Fruit fly (Drosophila melanogaster) whole organism, embryonic: ENCODE results near the gene PIG-B.

Source experiments
- Blimp-1 ChIP-seq: fragments of 200-800 bp; sonication (Bioruptor generic); optimal IDR thresholded peaks from 3 replicates; lab custom pipeline; 2018; ENCODE audit warnings: missing biosample characterization, missing genetic modification characterization, mild to moderate bottlenecking, moderate library complexity, missing genetic modification reagents
- CG10147 ChIP-seq: fragments of 200-800 bp; sonication (Bioruptor generic); optimal IDR thresholded peaks from 2 replicates; lab custom pipeline; 2019; ENCODE audit warnings: missing biosample characterization, mild to moderate bottlenecking, missing genetic modification characterization, moderate library complexity
- CG11398 ChIP-seq: fragments of 200-800 bp; sonication (Bioruptor generic); optimal IDR thresholded peaks from 2 replicates; lab custom pipeline; 2016; ENCODE audit warnings: missing biosample characterization, missing genetic modification characterization
- CG11560 ChIP-seq: fragments of 200-800 bp; sonication (Bioruptor generic); IDR thresholded peaks from 3 replicates; pipeline ENCODE4 v1.3.6; 2022; ENCODE audit warnings: missing biosample characterization, missing genetic modification characterization
- CG11696 ChIP-seq: fragments of 200-800 bp; sonication (Bioruptor generic); IDR thresholded peaks from 2 replicates; pipeline ENCODE4 v1.3.6; 2022; ENCODE audit warnings: missing biosample characterization, missing genetic modification characterization
- CG1233 ChIP-seq: fragments of 200-800 bp; sonication (Bioruptor generic); optimal IDR thresholded peaks from 4 replicates; lab custom pipeline; 2018; ENCODE audit warnings: missing biosample characterization, mild to moderate bottlenecking, missing genetic modification characterization
- CG12659 ChIP-seq: fragments of 200-800 bp; sonication (Bioruptor generic); optimal IDR thresholded peaks from 3 replicates; lab custom pipeline; 2017; ENCODE audit warnings: mild to moderate bottlenecking, missing biosample characterization, missing genetic modification reagents, missing genetic modification characterization
- CG15601 ChIP-seq: fragments of 200-800 bp; sonication (Bioruptor generic); optimal IDR thresholded peaks from 3 replicates; lab custom pipeline; 2019; ENCODE audit warnings: missing biosample characterization, mild to moderate bottlenecking, missing genetic modification characterization, moderate library complexity
- CG1602 ChIP-seq: fragments of 200-800 bp; sonication (Bioruptor generic); optimal IDR thresholded peaks from 3 replicates; lab custom pipeline; 2016; ENCODE audit warnings: missing biosample characterization, missing genetic modification characterization
- CG16779 ChIP-seq: fragments of 200-800 bp; sonication (Bioruptor generic); IDR thresholded peaks from 2 replicates; pipeline ENCODE4 v1.3.6; 2022; ENCODE audit warnings: missing biosample characterization, missing genetic modification characterization
- CG16863 ChIP-seq: fragments of 200-800 bp; sonication (Bioruptor generic); optimal IDR thresholded peaks from 3 replicates; lab custom pipeline; 2016; ENCODE audit warnings: missing biosample characterization, missing genetic modification characterization
- CG18764 ChIP-seq: fragments of 200-800 bp; sonication (Bioruptor generic); optimal IDR thresholded peaks from 3 replicates; lab custom pipeline; 2016; ENCODE audit warnings: missing biosample characterization, missing genetic modification characterization
- CG3065 ChIP-seq: fragments of 200-800 bp; sonication (Bioruptor generic); optimal IDR thresholded peaks from 2 replicates; lab custom pipeline; 2016; ENCODE audit warnings: missing biosample characterization, missing genetic modification characterization
- CG32532 ChIP-seq: fragments of 200-800 bp; sonication (Bioruptor generic); IDR thresholded peaks from 2 replicates; pipeline ENCODE4 v1.3.6; 2022; ENCODE audit warnings: missing biosample characterization, missing genetic modification characterization
- CG4617 ChIP-seq: fragments of 200-800 bp; sonication (Bioruptor generic); optimal IDR thresholded peaks from 3 replicates; lab custom pipeline; 2016; ENCODE audit warnings: missing biosample characterization, missing genetic modification characterization, borderline replicate concordance
- CG6254 ChIP-seq: fragments of 200-800 bp; sonication (Bioruptor generic); optimal IDR thresholded peaks from 3 replicates; lab custom pipeline; 2017; ENCODE audit warnings: mild to moderate bottlenecking, missing biosample characterization, missing genetic modification reagents, missing genetic modification characterization
- CG7745 ChIP-seq: fragments of 200-800 bp; sonication (Bioruptor generic); optimal IDR thresholded peaks from 2 replicates; lab custom pipeline; 2018; ENCODE audit warnings: missing biosample characterization, mild to moderate bottlenecking, missing genetic modification characterization, moderate library complexity
- CG7928 ChIP-seq: fragments of 200-800 bp; sonication (Bioruptor generic); optimal IDR thresholded peaks from 2 replicates; lab custom pipeline; 2017; ENCODE audit warnings: missing biosample characterization, mild to moderate bottlenecking, missing genetic modification characterization
- CG8765 ChIP-seq: fragments of 200-800 bp; sonication (Bioruptor generic); IDR thresholded peaks from 2 replicates; pipeline ENCODE4 v1.3.6; 2022; ENCODE audit warnings: missing biosample characterization, missing genetic modification characterization
- HLH3B ChIP-seq: fragments of 200-800 bp; sonication (Bioruptor generic); IDR thresholded peaks from 2 replicates; pipeline ENCODE4 v1.3.6; 2022; ENCODE audit warnings: missing biosample characterization, missing genetic modification characterization
- HLH54F ChIP-seq: fragments of 200-800 bp; sonication (Bioruptor generic); optimal IDR thresholded peaks from 3 replicates; lab custom pipeline; 2016; ENCODE audit warnings: missing biosample characterization, missing genetic modification characterization
- Hand ChIP-seq: fragments of 200-800 bp; sonication (Bioruptor generic); optimal IDR thresholded peaks from 2 replicates; lab custom pipeline; 2017; ENCODE audit warnings: mild to moderate bottlenecking, missing biosample characterization, missing genetic modification reagents, missing genetic modification characterization
- Hsf ChIP-seq: fragments of 200-800 bp; sonication (Bioruptor generic); optimal IDR thresholded peaks from 3 replicates; lab custom pipeline; 2016; ENCODE audit warnings: missing biosample characterization, missing genetic modification characterization
- MESR4 ChIP-seq: fragments of 200-800 bp; sonication (Bioruptor generic); optimal IDR thresholded peaks from 2 replicates; lab custom pipeline; 2018; ENCODE audit warnings: missing biosample characterization, mild to moderate bottlenecking, missing genetic modification characterization, moderate library complexity
- Max ChIP-seq: fragments of 200-800 bp; sonication (Bioruptor generic); optimal IDR thresholded peaks from 2 replicates; lab custom pipeline; 2016; ENCODE audit warnings: missing biosample characterization, mild to moderate bottlenecking, missing genetic modification characterization
- NfI ChIP-seq: fragments of 200-800 bp; sonication (Bioruptor generic); optimal IDR thresholded peaks from 3 replicates; lab custom pipeline; 2018; ENCODE audit warnings: missing biosample characterization, mild to moderate bottlenecking, missing genetic modification characterization, moderate library complexity
- Scr ChIP-seq: fragments of 200-800 bp; sonication (Bioruptor generic); IDR thresholded peaks from 2 replicates; pipeline ENCODE4 v1.3.6; 2022; ENCODE audit warnings: missing biosample characterization, missing genetic modification characterization; ENCODE audit not compliant: partially characterized antibody
- Sin3A ChIP-seq: fragments of >200 bp; optimal IDR thresholded peaks from 2 replicates; lab custom pipeline; 2018
- Tbp ChIP-seq: fragments of >200 bp; optimal IDR thresholded peaks from 2 replicates; lab custom pipeline; 2018; ENCODE audit warnings: missing biosample characterization, missing genetic modification characterization
- amos ChIP-seq: fragments of 200-800 bp; sonication (Bioruptor generic); IDR thresholded peaks from 2 replicates; pipeline ENCODE4 v1.3.6; 2022; ENCODE audit warnings: missing biosample characterization, missing genetic modification characterization; ENCODE audit not compliant: partially characterized antibody
- az2 ChIP-seq: fragments of 200-800 bp; sonication (Bioruptor generic); optimal IDR thresholded peaks from 3 replicates; lab custom pipeline; 2016; ENCODE audit warnings: missing biosample characterization, missing genetic modification characterization
- bab2 ChIP-seq: fragments of 200-800 bp; sonication (Bioruptor generic); optimal IDR thresholded peaks from 2 replicates; lab custom pipeline; 2016; ENCODE audit warnings: missing biosample characterization, missing genetic modification characterization
- br ChIP-seq: fragments of >200 bp; optimal IDR thresholded peaks from 2 replicates; lab custom pipeline; 2017
- chif ChIP-seq, 2 experiments: fragments of 200-800 bp; sonication (Bioruptor generic); optimal IDR thresholded peaks; 3 replicates each; lab custom pipeline; 2016; ENCODE audit warnings: missing biosample characterization in 2 of 2, missing genetic modification characterization in 2 of 2
- exex ChIP-seq: fragments of 200-800 bp; sonication (Bioruptor generic); optimal IDR thresholded peaks from 4 replicates; lab custom pipeline; 2018; ENCODE audit warnings: missing biosample characterization, mild to moderate bottlenecking, missing genetic modification characterization, moderate library complexity
- fd64A ChIP-seq: fragments of 200-800 bp; sonication (Bioruptor generic); optimal IDR thresholded peaks from 3 replicates; lab custom pipeline; 2018; ENCODE audit warnings: missing biosample characterization, mild to moderate bottlenecking, missing genetic modification characterization
- fu2 ChIP-seq: fragments of 200-800 bp; sonication (Bioruptor generic); optimal IDR thresholded peaks from 2 replicates; lab custom pipeline; 2016; ENCODE audit warnings: missing biosample characterization, missing genetic modification characterization
- her ChIP-seq: fragments of 200-800 bp; sonication (Bioruptor generic); optimal IDR thresholded peaks from 2 replicates; lab custom pipeline; 2016; ENCODE audit warnings: missing biosample characterization, missing genetic modification characterization
- klu ChIP-seq: fragments of 200-800 bp; sonication (Bioruptor generic); IDR thresholded peaks from 2 replicates; pipeline ENCODE4 v1.3.6; 2022; ENCODE audit warnings: missing biosample characterization, missing genetic modification characterization
- lola ChIP-seq, 3 experiments: fragments of >200 bp in 2 of 3; fragments of 200-800 bp in 1 of 3; sonication (Bioruptor generic) in 1 of 3; optimal IDR thresholded peaks; 2 replicates each; lab custom pipeline; 2017 to 2019; ENCODE audit warnings: missing biosample characterization in 3 of 3, missing genetic modification characterization in 3 of 3, mild to moderate bottlenecking in 1 of 3, moderate library complexity in 1 of 3
- mam ChIP-seq: fragments of 200-800 bp; sonication (Bioruptor generic); optimal IDR thresholded peaks from 3 replicates; lab custom pipeline; 2016; ENCODE audit warnings: missing biosample characterization, missing genetic modification characterization
- nerfin-2 ChIP-seq: fragments of 200-800 bp; sonication (Bioruptor generic); IDR thresholded peaks from 2 replicates; pipeline ENCODE4 v1.3.6; 2022; ENCODE audit warnings: missing biosample characterization, missing genetic modification characterization; ENCODE audit not compliant: partially characterized antibody
- nmo ChIP-seq: fragments of 200-800 bp; sonication (Bioruptor generic); optimal IDR thresholded peaks from 2 replicates; lab custom pipeline; 2018; ENCODE audit warnings: missing biosample characterization, mild to moderate bottlenecking, missing genetic modification characterization, moderate library complexity
- onecut ChIP-seq: fragments of 200-800 bp; sonication (Bioruptor generic); IDR thresholded peaks from 2 replicates; pipeline ENCODE4 v1.3.6; 2022; ENCODE audit warnings: missing biosample characterization, missing genetic modification characterization
- pan ChIP-seq, 4 experiments: fragments of >200 bp in 3 of 4; fragments of 200-800 bp in 1 of 4; sonication (Bioruptor generic) in 1 of 4; optimal IDR thresholded peaks in 3 of 4; IDR thresholded peaks in 1 of 4; 2 replicates each; pipeline versions ENCODE4 v1.3.6 to Lab custom; 2017 to 2022; ENCODE audit warnings: missing biosample characterization in 2 of 4, missing genetic modification characterization in 2 of 4, mixed read lengths in 1 of 4
- sd ChIP-seq: fragments of 200-800 bp; sonication (Bioruptor generic); optimal IDR thresholded peaks from 3 replicates; lab custom pipeline; 2018; ENCODE audit warnings: missing biosample characterization, mild to moderate bottlenecking, missing genetic modification characterization, moderate library complexity
- sens-2 ChIP-seq: fragments of 200-800 bp; sonication (Bioruptor generic); IDR thresholded peaks from 2 replicates; pipeline ENCODE4 v1.3.6; 2022; ENCODE audit warnings: missing biosample characterization, missing genetic modification characterization
- zf30C ChIP-seq: fragments of 200-800 bp; sonication (Bioruptor generic); optimal IDR thresholded peaks from 3 replicates; lab custom pipeline; 2018; ENCODE audit warnings: missing biosample characterization, mild to moderate bottlenecking, missing genetic modification characterization

The PIG-B gene

DNA sequence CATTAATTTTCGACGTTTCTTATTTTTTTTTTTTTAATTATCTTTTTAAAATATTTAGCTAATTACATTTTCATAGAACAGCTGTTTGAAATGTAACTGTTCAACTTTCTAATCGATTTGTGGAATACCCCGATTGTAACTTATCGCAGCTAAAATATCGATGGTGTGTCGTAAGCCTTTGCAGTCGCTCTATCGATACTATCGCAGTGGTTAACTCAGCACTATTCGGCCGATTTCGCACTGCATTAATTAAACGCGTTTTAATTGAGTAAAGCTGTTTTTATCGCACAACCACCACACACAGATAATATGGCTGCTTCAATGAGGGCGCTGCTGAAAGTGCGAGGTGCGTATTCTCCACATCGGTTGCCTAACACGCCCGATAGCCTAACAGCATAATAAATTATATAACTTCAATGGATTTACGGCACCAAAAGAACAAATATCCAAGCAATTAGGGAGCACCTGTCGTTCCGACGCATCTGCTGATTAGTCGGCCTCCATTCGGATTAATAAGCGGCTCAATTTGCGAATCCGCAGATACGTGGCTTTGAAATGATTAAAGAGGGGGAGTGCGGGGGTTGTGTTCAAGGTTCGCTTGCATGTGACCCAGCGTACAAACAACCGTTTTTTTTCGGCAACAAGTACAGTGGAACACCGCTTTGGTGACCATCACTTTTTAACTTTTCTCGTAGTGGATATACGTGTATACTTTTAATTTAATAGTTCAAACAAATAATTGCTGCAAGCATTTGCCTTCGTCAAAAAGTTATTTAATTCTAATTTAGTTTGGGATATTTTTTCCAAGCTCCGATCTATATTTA, 3.2 kb downstream of the PIG-B start, which contains the start of gene Scsalpha1 (continued):
- TF ChIP-seq her = no peak
- no peak for TF ChIP-seq CG7928
- peak; percentile 56 for TF ChIP-seq onecut (GFP tag; lab: Robert Waterston, UW)
- TF ChIP-seq CG4617 (GFP tag; lab: Kevin White, UChicago) = peak; percentile 72
- TF ChIP-seq CG8765 (GFP tag; lab: Robert Waterston, UW) = peak; percentile 45; the same call in 1 of the 2 replicates
- no peak for TF ChIP-seq br (lab: Kevin White, UChicago)
- TF ChIP-seq Blimp-1 (GFP tag; lab: Kevin White, UChicago) = peak; percentile 9
- no peak for TF ChIP-seq CG16779 (GFP tag; lab: Robert Waterston, UW)
- TF ChIP-seq HLH3B (GFP tag; lab: Robert Waterston, UW) = peak; percentile 54; the same call in 1 of the 2 replicates
- peak in 1 of 2 experiments; percentile 7 for TF ChIP-seq chif (GFP tag; optimal IDR thresholded peaks at IDR 0.05; lab: Kevin White, UChicago)
- peak; percentile 100 for TF ChIP-seq amos (GFP tag; lab: Robert Waterston, UW)
- peak; percentile 56; the same call in 1 of the 2 replicates for TF ChIP-seq CG32532 (GFP tag; lab: Robert Waterston, UW)
- peak; percentile 63 for TF ChIP-seq CG12659
- peak; percentile 12 for TF ChIP-seq CG7745 (tag; lab: Kevin White, UChicago)
- peak; percentile 12 for TF ChIP-seq CG10147 (GFP tag; lab: Kevin White, UChicago)
- TF ChIP-seq Tbp = no peak
- TF ChIP-seq Hand = peak; percentile 12
- TF ChIP-seq zf30C (GFP tag; lab: Kevin White, UChicago) = no peak
- TF ChIP-seq fd64A (GFP tag; lab: Kevin White, UChicago) = no peak
- no peak for TF ChIP-seq mam (GFP tag; lab: Kevin White, UChicago)
- TF ChIP-seq bab2 (GFP tag; lab: Kevin White, UChicago) = peak; percentile 15
- TF ChIP-seq fu2 = peak; percentile 6
- peak; percentile 22 for TF ChIP-seq CG1602 (GFP tag; lab: Kevin White, UChicago)
- peak; percentile 51 for TF ChIP-seq NfI (GFP tag; lab: Kevin White, UChicago)
- TF ChIP-seq exex = peak; percentile 69
- peak; percentile 40; the same call in 1 of the 2 replicates for TF ChIP-seq CG11696
- TF ChIP-seq sd (tag; lab: Kevin White, UChicago) = peak; percentile 26
- TF ChIP-seq nmo (GFP tag; lab: Kevin White, UChicago) = peak; percentile 31
- peak; percentile 6 for TF ChIP-seq CG18764
- TF ChIP-seq Sin3A (lab: Kevin White, UChicago) = peak; percentile 71
- TF ChIP-seq Scr = peak; percentile 98
- TF ChIP-seq az2 (GFP tag; lab: Kevin White, UChicago) = peak; percentile 8
- TF ChIP-seq HLH54F = peak; percentile 12
- TF ChIP-seq Max = no peak
- peak; percentile 88 for TF ChIP-seq MESR4 (GFP tag; lab: Kevin White, UChicago)
- TF ChIP-seq CG11560 (tag; lab: Robert Waterston, UW) = peak; percentile 69; the same call in 1 of the 3 replicates
- peak; percentile 98 for TF ChIP-seq nerfin-2
- no peak for TF ChIP-seq CG1233 (GFP tag; lab: Kevin White, UChicago)
- no peak for TF ChIP-seq lola (GFP tag; optimal IDR thresholded peaks at IDR 0.05; lab: Kevin White, UChicago)
- no peak for TF ChIP-seq sens-2 (GFP tag; lab: Robert Waterston, UW)
- peak; percentile 29 for TF ChIP-seq CG6254 (GFP tag; lab: Kevin White, UChicago)
- TF ChIP-seq CG16863 (GFP tag; lab: Kevin White, UChicago) = peak; percentile 10
- TF ChIP-seq klu (GFP tag; lab: Robert Waterston, UW) = no peak
- peak; percentile 32 for TF ChIP-seq Hsf (GFP tag; lab: Kevin White, UChicago)
- TF ChIP-seq CG3065 = no peak
- TF ChIP-seq CG15601 (tag; lab: Kevin White, UChicago) = peak; percentile 96
- no peak for TF ChIP-seq pan (optimal IDR thresholded peaks at IDR 0.05; lab: Kevin White, UChicago)
- TF ChIP-seq pan (GFP tag; optimal IDR thresholded peaks at IDR 0.05 in 1 of 2, IDR thresholded peaks at IDR 0.05 in 1 of 2) = peak in 1 of 2 experiments; percentile 62
- no peak for TF ChIP-seq CG11398
